Fruit fly (Drosophila melanogaster) whole organism, embryonic: Measurements from ENCODE around the gene Spn75F.

ENCODE experiments used
- Aef1 ChIP-seq: fragments of 200-800 bp; sonication (Bioruptor generic); IDR thresholded peaks from 3 replicates; pipeline ENCODE4 v1.3.6; 2022; ENCODE audit warnings: missing biosample characterization, missing genetic modification characterization
- CG10209 ChIP-seq: fragments of 200-800 bp; sonication (Bioruptor generic); optimal IDR thresholded peaks from 3 replicates; lab custom pipeline; 2017; ENCODE audit warnings: missing biosample characterization, mild to moderate bottlenecking, missing genetic modification characterization, missing genetic modification reagents
- CG11085 ChIP-seq: fragments of 200-800 bp; sonication (Bioruptor generic); IDR thresholded peaks from 2 replicates; pipeline ENCODE4 v1.3.6; 2022; ENCODE audit warnings: missing biosample characterization, missing genetic modification characterization
- CG12071 ChIP-seq: fragments of 200-800 bp; sonication (Bioruptor generic); optimal IDR thresholded peaks from 3 replicates; lab custom pipeline; 2018; ENCODE audit warnings: missing biosample characterization, mild to moderate bottlenecking, missing genetic modification characterization
- CG12391 ChIP-seq: fragments of 200-800 bp; sonication (Bioruptor generic); optimal IDR thresholded peaks from 3 replicates; lab custom pipeline; 2018; ENCODE audit warnings: missing biosample characterization, mild to moderate bottlenecking, missing genetic modification characterization, moderate library complexity
- CG12744 ChIP-seq: fragments of 200-800 bp; sonication (Bioruptor generic); optimal IDR thresholded peaks from 2 replicates; lab custom pipeline; 2016; ENCODE audit warnings: missing biosample characterization, missing genetic modification characterization
- CG13775 ChIP-seq: fragments of 200-800 bp; sonication (Bioruptor generic); optimal IDR thresholded peaks from 3 replicates; lab custom pipeline; 2017; ENCODE audit warnings: missing biosample characterization, mild to moderate bottlenecking, missing genetic modification characterization
- CG14441 ChIP-seq: fragments of 200-800 bp; sonication (Bioruptor generic); IDR thresholded peaks from 2 replicates; pipeline ENCODE4 v1.3.6; 2022; ENCODE audit warnings: missing biosample characterization, missing genetic modification characterization
- CG15073 ChIP-seq: fragments of 200-800 bp; sonication (Bioruptor generic); optimal IDR thresholded peaks from 2 replicates; lab custom pipeline; 2016; ENCODE audit warnings: missing biosample characterization, missing genetic modification characterization
- CG15601 ChIP-seq: fragments of 200-800 bp; sonication (Bioruptor generic); optimal IDR thresholded peaks from 3 replicates; lab custom pipeline; 2019; ENCODE audit warnings: missing biosample characterization, mild to moderate bottlenecking, missing genetic modification characterization, moderate library complexity
- CG2678 ChIP-seq: fragments of 200-800 bp; sonication (Bioruptor generic); optimal IDR thresholded peaks from 3 replicates; lab custom pipeline; 2019; ENCODE audit warnings: missing biosample characterization, mild to moderate bottlenecking, missing genetic modification characterization, moderate library complexity
- CG2875 ChIP-seq: fragments of 200-800 bp; sonication (Bioruptor generic); optimal IDR thresholded peaks from 2 replicates; lab custom pipeline; 2017; ENCODE audit warnings: missing biosample characterization, mild to moderate bottlenecking, missing genetic modification characterization, missing genetic modification reagents
- CG32772 ChIP-seq: fragments of 200-800 bp; sonication (Bioruptor generic); IDR thresholded peaks from 2 replicates; pipeline ENCODE4 v1.3.6; 2022; ENCODE audit warnings: missing biosample characterization, missing genetic modification characterization
- CG7745 ChIP-seq: fragments of 200-800 bp; sonication (Bioruptor generic); optimal IDR thresholded peaks from 2 replicates; lab custom pipeline; 2018; ENCODE audit warnings: missing biosample characterization, mild to moderate bottlenecking, missing genetic modification characterization, moderate library complexity
- CHES-1-like ChIP-seq: fragments of 200-800 bp; sonication (Bioruptor generic); optimal IDR thresholded peaks from 2 replicates; lab custom pipeline; 2016; ENCODE audit warnings: missing biosample characterization, missing genetic modification characterization
- Dip2 ChIP-seq: fragments of 200-800 bp; sonication (Bioruptor generic); IDR thresholded peaks from 2 replicates; pipeline ENCODE4 v1.3.6; 2022; ENCODE audit warnings: missing biosample characterization, missing genetic modification characterization
- Dip3 ChIP-seq: fragments of 200-800 bp; sonication (Bioruptor generic); optimal IDR thresholded peaks from 3 replicates; lab custom pipeline; 2016; ENCODE audit warnings: missing biosample characterization, missing genetic modification characterization
- E2f1 ChIP-seq: fragments of 200-800 bp; sonication (Bioruptor generic); IDR thresholded peaks from 2 replicates; pipeline ENCODE4 v1.3.6; 2022; ENCODE audit warnings: missing biosample characterization, missing genetic modification characterization
- HHEX ChIP-seq: fragments of 200-800 bp; sonication (Bioruptor generic); optimal IDR thresholded peaks from 3 replicates; lab custom pipeline; 2017; ENCODE audit warnings: missing biosample characterization, mild to moderate bottlenecking, missing genetic modification characterization, missing genetic modification reagents
- HLH4C ChIP-seq: fragments of 200-800 bp; sonication (Bioruptor generic); IDR thresholded peaks from 3 replicates; pipeline ENCODE4 v1.3.6; 2022; ENCODE audit warnings: missing biosample characterization, missing genetic modification characterization; ENCODE audit not compliant: partially characterized antibody
- Hsf ChIP-seq: fragments of 200-800 bp; sonication (Bioruptor generic); optimal IDR thresholded peaks from 3 replicates; lab custom pipeline; 2016; ENCODE audit warnings: missing biosample characterization, missing genetic modification characterization
- Ssrp ChIP-seq: fragments of 200-800 bp; sonication (Bioruptor generic); optimal IDR thresholded peaks from 2 replicates; lab custom pipeline; 2018; ENCODE audit warnings: missing biosample characterization, mild to moderate bottlenecking, missing genetic modification characterization, moderate library complexity
- Stat92E ChIP-seq, 3 experiments: fragments of >200 bp in 2 of 3; fragments of 200-800 bp in 1 of 3; sonication (Bioruptor generic) in 1 of 3; optimal IDR thresholded peaks; 2 replicates each; lab custom pipeline; 2017 to 2019; ENCODE audit warnings: missing biosample characterization in 3 of 3, missing genetic modification characterization in 3 of 3, mild to moderate bottlenecking in 1 of 3, moderate library complexity in 1 of 3
- Usf ChIP-seq: fragments of 200-800 bp; sonication (Bioruptor generic); optimal IDR thresholded peaks from 2 replicates; lab custom pipeline; 2017; ENCODE audit warnings: missing genotype, missing biosample characterization, missing genetic modification characterization
- abd-A ChIP-seq: fragments of 200-800 bp; sonication (Bioruptor generic); optimal IDR thresholded peaks from 3 replicates; lab custom pipeline; 2019; ENCODE audit warnings: missing biosample characterization, mild to moderate bottlenecking, missing genetic modification characterization, moderate library complexity
- ara ChIP-seq: fragments of 200-800 bp; sonication (Bioruptor generic); IDR thresholded peaks from 2 replicates; pipeline ENCODE4 v1.3.6; 2022; ENCODE audit warnings: missing biosample characterization, missing genetic modification characterization
- bcd ChIP-seq: fragments of 200-800 bp; sonication (Bioruptor generic); optimal IDR thresholded peaks from 2 replicates; lab custom pipeline; 2017; ENCODE audit warnings: missing biosample characterization, mild to moderate bottlenecking, missing genetic modification characterization
- bsh ChIP-seq, 2 experiments: fragments of 200-800 bp; sonication (Bioruptor generic); optimal IDR thresholded peaks; 2 replicates each; lab custom pipeline; 2017 to 2018; ENCODE audit warnings: mild to moderate bottlenecking in 2 of 2, missing biosample characterization in 2 of 2, missing genetic modification characterization in 2 of 2, moderate library complexity in 1 of 2
- ci ChIP-seq: fragments of 200-800 bp; sonication (Bioruptor generic); IDR thresholded peaks from 3 replicates; pipeline ENCODE4 v1.3.6; 2022; ENCODE audit warnings: missing biosample characterization, missing genetic modification characterization
- dmrt99B ChIP-seq: fragments of 200-800 bp; sonication (Bioruptor generic); optimal IDR thresholded peaks from 2 replicates; lab custom pipeline; 2018; ENCODE audit warnings: missing biosample characterization, mild to moderate bottlenecking, missing genetic modification characterization, moderate library complexity
- fd64A ChIP-seq: fragments of 200-800 bp; sonication (Bioruptor generic); optimal IDR thresholded peaks from 3 replicates; lab custom pipeline; 2018; ENCODE audit warnings: missing biosample characterization, mild to moderate bottlenecking, missing genetic modification characterization
- gfzf ChIP-seq: fragments of 200-800 bp; sonication (Bioruptor generic); optimal IDR thresholded peaks from 2 replicates; lab custom pipeline; 2016; ENCODE audit warnings: missing biosample characterization, mild to moderate bottlenecking, missing genetic modification characterization, moderate library complexity
- grn ChIP-seq: fragments of 200-800 bp; sonication (Bioruptor generic); optimal IDR thresholded peaks from 3 replicates; lab custom pipeline; 2017; ENCODE audit warnings: missing biosample characterization, missing genetic modification characterization
- gsb ChIP-seq: fragments of 200-800 bp; sonication (Bioruptor generic); IDR thresholded peaks from 2 replicates; pipeline ENCODE4 v1.3.6; 2022; ENCODE audit warnings: missing biosample characterization, missing genetic modification characterization
- hkb ChIP-seq, 2 experiments: fragments of 200-800 bp in 1 of 2; fragments of >200 bp in 1 of 2; sonication (Bioruptor generic) in 1 of 2; IDR thresholded peaks in 1 of 2; optimal IDR thresholded peaks in 1 of 2; 2 replicates each; pipeline versions ENCODE4 v1.3.6 to Lab custom; 2017 to 2022; ENCODE audit warnings: missing biosample characterization in 1 of 2, missing genetic modification characterization in 1 of 2
- inv ChIP-seq: fragments of 200-800 bp; sonication (Bioruptor generic); IDR thresholded peaks from 2 replicates; pipeline ENCODE4 v1.3.6; 2022; ENCODE audit warnings: missing biosample characterization, missing genetic modification characterization; ENCODE audit not compliant: partially characterized antibody
- jing ChIP-seq: fragments of 200-800 bp; sonication (Bioruptor generic); optimal IDR thresholded peaks from 2 replicates; lab custom pipeline; 2018; ENCODE audit warnings: missing biosample characterization, mild to moderate bottlenecking, missing genetic modification characterization
- kah ChIP-seq: fragments of 200-800 bp; sonication (Bioruptor generic); optimal IDR thresholded peaks from 2 replicates; lab custom pipeline; 2018; ENCODE audit warnings: missing biosample characterization, mild to moderate bottlenecking, missing genetic modification characterization
- kay ChIP-seq: fragments of 200-800 bp; sonication (Bioruptor generic); optimal IDR thresholded peaks from 2 replicates; lab custom pipeline; 2016; ENCODE audit warnings: missing biosample characterization, missing genetic modification characterization
- klu ChIP-seq: fragments of 200-800 bp; sonication (Bioruptor generic); IDR thresholded peaks from 2 replicates; pipeline ENCODE4 v1.3.6; 2022; ENCODE audit warnings: missing biosample characterization, missing genetic modification characterization
- knrl ChIP-seq: fragments of 200-800 bp; sonication (Bioruptor generic); IDR thresholded peaks from 3 replicates; pipeline ENCODE4 v1.3.6; 2022; ENCODE audit warnings: missing biosample characterization, missing genetic modification characterization; ENCODE audit not compliant: partially characterized antibody
- luna ChIP-seq: fragments of 200-800 bp; sonication (Bioruptor generic); optimal IDR thresholded peaks from 2 replicates; lab custom pipeline; 2016; ENCODE audit warnings: missing biosample characterization, missing genetic modification characterization
- mld ChIP-seq: fragments of 200-800 bp; sonication (Bioruptor generic); IDR thresholded peaks from 3 replicates; pipeline ENCODE4 v1.3.6; 2022; ENCODE audit warnings: missing biosample characterization, missing genetic modification characterization; ENCODE audit not compliant: partially characterized antibody
- nau ChIP-seq: fragments of 200-800 bp; sonication (Bioruptor generic); optimal IDR thresholded peaks from 3 replicates; lab custom pipeline; 2017; ENCODE audit warnings: missing biosample characterization, mild to moderate bottlenecking, missing genetic modification characterization, missing genetic modification reagents
- odd ChIP-seq: fragments of 200-800 bp; sonication (Bioruptor generic); optimal IDR thresholded peaks from 2 replicates; lab custom pipeline; 2017; ENCODE audit warnings: missing biosample characterization, mild to moderate bottlenecking, missing genetic modification characterization
- psq ChIP-seq: fragments of 200-800 bp; sonication (Bioruptor generic); optimal IDR thresholded peaks from 2 replicates; lab custom pipeline; 2017; ENCODE audit warnings: missing biosample characterization, missing genetic modification characterization
- ro ChIP-seq: fragments of 200-800 bp; sonication (Bioruptor generic); IDR thresholded peaks from 2 replicates; pipeline ENCODE4 v1.3.6; 2022; ENCODE audit warnings: missing biosample characterization, missing genetic modification characterization
- sqz ChIP-seq: fragments of 200-800 bp; sonication (Bioruptor generic); optimal IDR thresholded peaks from 3 replicates; lab custom pipeline; 2018; ENCODE audit warnings: missing biosample characterization, mild to moderate bottlenecking, missing genetic modification characterization
- tap ChIP-seq: fragments of 200-800 bp; optimal IDR thresholded peaks from 3 replicates; lab custom pipeline; 2019; ENCODE audit warnings: missing biosample characterization, mild to moderate bottlenecking, missing genetic modification characterization, moderate library complexity

Gene Spn75F

DNA sequence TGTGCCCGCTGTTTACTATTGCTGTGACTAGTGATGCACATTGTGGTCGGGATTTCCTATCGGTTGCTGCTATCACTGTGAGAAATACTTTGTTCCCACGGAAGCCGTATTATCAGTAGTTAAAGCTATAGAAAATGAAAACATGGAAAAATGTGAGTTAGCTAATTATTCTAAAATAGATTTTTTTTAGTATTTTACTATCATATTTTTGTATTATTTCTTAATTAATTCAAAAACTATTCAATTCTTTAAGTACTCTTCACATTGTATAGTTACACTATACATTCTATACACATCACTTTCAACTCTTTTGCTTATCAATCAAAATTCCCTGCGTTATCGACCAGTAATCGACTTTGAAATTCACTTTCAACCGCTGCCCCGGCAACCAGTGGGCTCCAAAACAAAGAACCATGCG lies 31.8 kb downstream of the Spn75F start, which contains the start of the genes Naxd and CG14079 (continued):
- TF ChIP-seq Dip2 (GFP tag; lab: Robert Waterston, UW) = no peak
- no peak for TF ChIP-seq odd
- TF ChIP-seq jing = no peak
- no peak for TF ChIP-seq nau (GFP tag; lab: Kevin White, UChicago)
- no peak for TF ChIP-seq CG12071 (GFP tag; lab: Kevin White, UChicago)
- no peak for TF ChIP-seq gsb (GFP tag; lab: Robert Waterston, UW)
- peak; percentile 37 for TF ChIP-seq Usf
- TF ChIP-seq fd64A (GFP tag; lab: Kevin White, UChicago) = no peak
- no peak for TF ChIP-seq luna (GFP tag; lab: Kevin White, UChicago)
- TF ChIP-seq kay = no peak
- TF ChIP-seq grn (GFP tag; lab: Kevin White, UChicago) = no peak
- peak; percentile 29; the same call in 1 of the 2 replicates for TF ChIP-seq E2f1 (GFP tag; lab: Robert Waterston, UW)
- no peak for TF ChIP-seq sqz
- peak; percentile 16 for TF ChIP-seq psq
- no peak for TF ChIP-seq CG12744 (GFP tag; lab: Kevin White, UChicago)
- no peak for TF ChIP-seq HLH4C (GFP tag; lab: Robert Waterston, UW)
- no peak; the same call in 1 of the 2 replicates for TF ChIP-seq ara
- TF ChIP-seq CG13775 (GFP tag; lab: Kevin White, UChicago) = peak; percentile 67
- peak; percentile 56 for TF ChIP-seq CG14441
- TF ChIP-seq CG10209 (GFP tag; lab: Kevin White, UChicago) = peak; percentile 67
- TF ChIP-seq CG15601 = peak; percentile 100
- TF ChIP-seq abd-A = no peak
- no peak for TF ChIP-seq gfzf (GFP tag; lab: Kevin White, UChicago)
- no peak for TF ChIP-seq ro (GFP tag; lab: Robert Waterston, UW)
- TF ChIP-seq hkb (optimal IDR thresholded peaks at IDR 0.05; lab: Kevin White, UChicago) = no peak
- TF ChIP-seq hkb (GFP tag; IDR thresholded peaks at IDR 0.05; lab: Robert Waterston, UW) = no peak
- no peak for TF ChIP-seq mld (GFP tag; lab: Robert Waterston, UW)
- peak; percentile 31; the same call in 1 of the 2 replicates for TF ChIP-seq klu (GFP tag; lab: Robert Waterston, UW)
- peak; percentile 24 for TF ChIP-seq CHES-1-like (GFP tag; lab: Kevin White, UChicago)
- TF ChIP-seq bcd = peak; percentile 58
- TF ChIP-seq CG15073 (GFP tag; lab: Kevin White, UChicago) = no peak
- peak; percentile 59 for TF ChIP-seq Aef1 (GFP tag; lab: Robert Waterston, UW)
- peak; percentile 42 for TF ChIP-seq Hsf (GFP tag; lab: Kevin White, UChicago)
- no peak for TF ChIP-seq tap (tag; lab: Kevin White, UChicago)
- TF ChIP-seq CG11085 (GFP tag; lab: Robert Waterston, UW) = no peak
- peak; percentile 55 for TF ChIP-seq CG32772
- TF ChIP-seq Dip3 (GFP tag; lab: Kevin White, UChicago) = peak; percentile 27
- no peak for TF ChIP-seq CG2875 (GFP tag; lab: Kevin White, UChicago)
- no peak; the same call in 1 of the 2 replicates for TF ChIP-seq inv (GFP tag; lab: Robert Waterston, UW)
- TF ChIP-seq CG7745 = no peak
- peak; percentile 43; the same call in 1 of the 3 replicates for TF ChIP-seq knrl (GFP tag; lab: Robert Waterston, UW)
- no peak for TF ChIP-seq CG2678 (tag; lab: Kevin White, UChicago)
- peak; percentile 81 for TF ChIP-seq CG12391 (tag; lab: Kevin White, UChicago)
- TF ChIP-seq dmrt99B (tag; lab: Kevin White, UChicago) = peak; percentile 70
- peak; percentile 26 for TF ChIP-seq HHEX (GFP tag; lab: Kevin White, UChicago)
- peak in 1 of 2 experiments; percentile 78 for TF ChIP-seq bsh (GFP tag; optimal IDR thresholded peaks at IDR 0.05; lab: Kevin White, UChicago)
- peak in 1 of 3 experiments; percentile 44 for TF ChIP-seq Stat92E (GFP tag; optimal IDR thresholded peaks at IDR 0.05; lab: Kevin White, UChicago)
- TF ChIP-seq ci = peak; percentile 78
- TF ChIP-seq kah (GFP tag; lab: Kevin White, UChicago) = no peak
- peak; percentile 74 for TF ChIP-seq Ssrp (tag; lab: Kevin White, UChicago)
